Fruit fly (Drosophila melanogaster): ENCODE results near the gene CG33003.

dm6 chr2L:4378380-4378779 lies 22.4 kb upstream of the CG33003 start:
- TF ChIP-seq Dip3 (GFP tag; optimal IDR thresholded peaks at IDR 0.05) (no peak), Awh (GFP tag; IDR thresholded peaks at IDR 0.05) (no peak), Lhr (GFP tag; optimal IDR thresholded peaks at IDR 0.05) (no peak), Blimp-1 (GFP tag; optimal IDR thresholded peaks at IDR 0.05) (no peak), CG18764 (GFP tag; optimal IDR thresholded peaks at IDR 0.05) (no peak), gcm2 (GFP tag; optimal IDR thresholded peaks at IDR 0.05) (no peak), Doc3 (GFP tag; IDR thresholded peaks at IDR 0.05; ENCODE audit: partially characterized antibody) (no peak), fd64A (GFP tag; optimal IDR thresholded peaks at IDR 0.05) (no peak)
